Fruit fly (Drosophila melanogaster) whole organism, embryonic: Measurements from ENCODE around the gene CG45218.

Experiments used
- ATbp ChIP-seq: fragments of 200-800 bp; sonication (Bioruptor generic); optimal IDR thresholded peaks from 2 replicates; lab custom pipeline; 2017; ENCODE audit warnings: missing biosample characterization, mild to moderate bottlenecking, missing genetic modification characterization, missing genetic modification reagents
- Awh ChIP-seq: fragments of 200-800 bp; sonication (Bioruptor generic); IDR thresholded peaks from 2 replicates; pipeline ENCODE4, ENCODE4 v1.3.6; 2022; ENCODE audit warnings: missing biosample characterization, missing genetic modification characterization
- CG10147 ChIP-seq: fragments of 200-800 bp; sonication (Bioruptor generic); optimal IDR thresholded peaks from 2 replicates; lab custom pipeline; 2019; ENCODE audit warnings: missing biosample characterization, mild to moderate bottlenecking, missing genetic modification characterization, moderate library complexity
- CG10267 ChIP-seq: fragments of 200-800 bp; sonication (Bioruptor generic); optimal IDR thresholded peaks from 2 replicates; lab custom pipeline; 2018; ENCODE audit warnings: missing biosample characterization, mild to moderate bottlenecking, missing genetic modification characterization, moderate library complexity
- CG10321 ChIP-seq: fragments of 200-800 bp; sonication (Bioruptor generic); IDR thresholded peaks from 2 replicates; pipeline ENCODE4 v1.3.6; 2022; ENCODE audit warnings: missing biosample characterization, missing genetic modification characterization
- CG11085 ChIP-seq: fragments of 200-800 bp; sonication (Bioruptor generic); IDR thresholded peaks from 2 replicates; pipeline ENCODE4 v1.3.6; 2022; ENCODE audit warnings: missing biosample characterization, missing genetic modification characterization
- CG11093 ChIP-seq: fragments of 200-800 bp; sonication (Bioruptor generic); IDR thresholded peaks from 3 replicates; pipeline ENCODE4 v1.3.6; 2022; ENCODE audit warnings: missing biosample characterization, missing genetic modification characterization
- CG12391 ChIP-seq: fragments of 200-800 bp; sonication (Bioruptor generic); optimal IDR thresholded peaks from 3 replicates; lab custom pipeline; 2018; ENCODE audit warnings: missing biosample characterization, mild to moderate bottlenecking, missing genetic modification characterization, moderate library complexity
- CG14710 ChIP-seq: fragments of 200-800 bp; sonication (Bioruptor generic); optimal IDR thresholded peaks from 3 replicates; lab custom pipeline; 2019; ENCODE audit warnings: missing biosample characterization, mild to moderate bottlenecking, missing genetic modification characterization, moderate library complexity
- CG15073 ChIP-seq: fragments of 200-800 bp; sonication (Bioruptor generic); optimal IDR thresholded peaks from 2 replicates; lab custom pipeline; 2016; ENCODE audit warnings: missing biosample characterization, missing genetic modification characterization
- CG15269 ChIP-seq: fragments of 200-800 bp; sonication (Bioruptor generic); optimal IDR thresholded peaks from 2 replicates; lab custom pipeline; 2018; ENCODE audit warnings: missing biosample characterization, mild to moderate bottlenecking, missing genetic modification characterization, moderate library complexity
- CG17385 ChIP-seq: fragments of 200-800 bp; sonication (Bioruptor generic); optimal IDR thresholded peaks from 3 replicates; lab custom pipeline; 2018; ENCODE audit warnings: missing biosample characterization, mild to moderate bottlenecking, missing genetic modification characterization
- CG2129 ChIP-seq: fragments of 200-800 bp; sonication (Bioruptor generic); IDR thresholded peaks from 2 replicates; pipeline ENCODE4 v1.3.6; 2022; ENCODE audit warnings: missing biosample characterization, missing genetic modification characterization; ENCODE audit not compliant: partially characterized antibody
- CG30020 ChIP-seq: fragments of 200-800 bp; optimal IDR thresholded peaks from 2 replicates; lab custom pipeline; 2019; ENCODE audit warnings: missing biosample characterization, mild to moderate bottlenecking, missing genetic modification characterization, moderate library complexity
- CG30403 ChIP-seq: fragments of 200-800 bp; sonication (Bioruptor generic); optimal IDR thresholded peaks from 3 replicates; lab custom pipeline; 2016; ENCODE audit warnings: missing biosample characterization, missing genetic modification characterization
- CG31224 ChIP-seq: fragments of 200-800 bp; sonication (Bioruptor generic); IDR thresholded peaks from 2 replicates; pipeline ENCODE4 v1.3.6; 2022; ENCODE audit warnings: missing biosample characterization, missing genetic modification characterization
- CG3407 ChIP-seq: fragments of 200-800 bp; sonication (Bioruptor generic); optimal IDR thresholded peaks from 2 replicates; lab custom pipeline; 2018; ENCODE audit warnings: missing biosample characterization, mild to moderate bottlenecking, missing genetic modification characterization
- CG34422 ChIP-seq: fragments of 200-800 bp; sonication (Bioruptor generic); IDR thresholded peaks from 3 replicates; pipeline ENCODE4 v1.3.6; 2022; ENCODE audit warnings: missing biosample characterization, missing genetic modification characterization
- CG4328 ChIP-seq: fragments of 200-800 bp; sonication (Bioruptor generic); optimal IDR thresholded peaks from 3 replicates; lab custom pipeline; 2017; ENCODE audit warnings: missing biosample characterization, missing genetic modification reagents, missing genetic modification characterization
- CG5180 ChIP-seq: fragments of 200-800 bp; sonication (Bioruptor generic); optimal IDR thresholded peaks from 3 replicates; lab custom pipeline; 2017; ENCODE audit warnings: missing biosample characterization, missing genetic modification characterization, mild to moderate bottlenecking, moderate library complexity, missing genetic modification reagents
- CG6175 ChIP-seq: fragments of 200-800 bp; sonication (Bioruptor generic); IDR thresholded peaks from 3 replicates; pipeline ENCODE4 v1.3.6; 2022; ENCODE audit warnings: missing biosample characterization, missing genetic modification characterization
- CG6689 ChIP-seq: fragments of 200-800 bp; sonication (Bioruptor generic); IDR thresholded peaks from 2 replicates; pipeline ENCODE4 v1.3.6; 2022; ENCODE audit warnings: missing biosample characterization, missing genetic modification characterization
- CHES-1-like ChIP-seq: fragments of 200-800 bp; sonication (Bioruptor generic); optimal IDR thresholded peaks from 2 replicates; lab custom pipeline; 2016; ENCODE audit warnings: missing biosample characterization, missing genetic modification characterization
- GATAe ChIP-seq: fragments of 200-800 bp; sonication (Bioruptor generic); conservative IDR thresholded peaks from 2 replicates; pipeline ENCODE4 v1.3.6; 2022; ENCODE audit warnings: missing biosample characterization, missing genetic modification characterization
- HLHmδ ChIP-seq: fragments of 200-800 bp; sonication (Bioruptor generic); optimal IDR thresholded peaks from 2 replicates; lab custom pipeline; 2018; ENCODE audit warnings: missing biosample characterization, mild to moderate bottlenecking, missing genetic modification characterization, moderate library complexity
- Hmx ChIP-seq: fragments of 200-800 bp; sonication (Bioruptor generic); optimal IDR thresholded peaks from 2 replicates; lab custom pipeline; 2016; ENCODE audit warnings: missing biosample characterization, missing genetic modification characterization
- NK7.1 ChIP-seq: fragments of 200-800 bp; sonication (Bioruptor generic); optimal IDR thresholded peaks from 3 replicates; lab custom pipeline; 2016; ENCODE audit warnings: missing biosample characterization, missing genetic modification characterization
- Nf-YB ChIP-seq: fragments of 200-800 bp; sonication (Bioruptor generic); optimal IDR thresholded peaks from 3 replicates; lab custom pipeline; 2019; ENCODE audit warnings: missing biosample characterization, mild to moderate bottlenecking, missing genetic modification characterization, moderate library complexity
- NfI ChIP-seq: fragments of 200-800 bp; sonication (Bioruptor generic); optimal IDR thresholded peaks from 3 replicates; lab custom pipeline; 2018; ENCODE audit warnings: missing biosample characterization, mild to moderate bottlenecking, missing genetic modification characterization, moderate library complexity
- Ptx1 ChIP-seq: fragments of 200-800 bp; sonication (Bioruptor generic); IDR thresholded peaks from 2 replicates; pipeline ENCODE4 v1.3.6; 2022; ENCODE audit warnings: missing biosample characterization, missing genetic modification characterization
- Scr ChIP-seq: fragments of 200-800 bp; sonication (Bioruptor generic); IDR thresholded peaks from 2 replicates; pipeline ENCODE4 v1.3.6; 2022; ENCODE audit warnings: missing biosample characterization, missing genetic modification characterization; ENCODE audit not compliant: partially characterized antibody
- ara ChIP-seq: fragments of 200-800 bp; sonication (Bioruptor generic); IDR thresholded peaks from 2 replicates; pipeline ENCODE4 v1.3.6; 2022; ENCODE audit warnings: missing biosample characterization, missing genetic modification characterization
- br ChIP-seq: fragments of >200 bp; optimal IDR thresholded peaks from 2 replicates; lab custom pipeline; 2017
- chinmo ChIP-seq: fragments of 200-800 bp; sonication (Bioruptor generic); IDR thresholded peaks from 4 replicates; pipeline ENCODE4 v1.3.6; 2022; ENCODE audit warnings: missing biosample characterization, missing genetic modification characterization; ENCODE audit not compliant: partially characterized antibody
- dimm ChIP-seq: fragments of 200-800 bp; sonication (Bioruptor generic); IDR thresholded peaks from 2 replicates; pipeline ENCODE4 v1.3.6; 2022; ENCODE audit warnings: missing biosample characterization, missing genetic modification characterization
- esg ChIP-seq: fragments of 200-800 bp; sonication (Bioruptor generic); conservative IDR thresholded peaks from 2 replicates; pipeline ENCODE4 v1.3.6; 2022; ENCODE audit warnings: missing biosample characterization, missing genetic modification characterization
- eve ChIP-seq, 2 experiments: fragments of >200 bp; optimal IDR thresholded peaks; 2 replicates each; lab custom pipeline; 2017; ENCODE audit warnings: missing biosample characterization in 2 of 2, missing genetic modification characterization in 2 of 2
- grau ChIP-seq: fragments of 200-800 bp; optimal IDR thresholded peaks from 3 replicates; lab custom pipeline; 2019; ENCODE audit warnings: missing biosample characterization, mild to moderate bottlenecking, missing genetic modification characterization, moderate library complexity
- ham ChIP-seq: fragments of 200-800 bp; sonication (Bioruptor generic); IDR thresholded peaks from 2 replicates; pipeline ENCODE4 v1.3.6; 2022; ENCODE audit warnings: missing biosample characterization, missing genetic modification characterization
- hth ChIP-seq: fragments of >200 bp; optimal IDR thresholded peaks from 2 replicates; lab custom pipeline; 2017; ENCODE audit warnings: inconsistent platforms
- klu ChIP-seq: fragments of 200-800 bp; sonication (Bioruptor generic); IDR thresholded peaks from 2 replicates; pipeline ENCODE4 v1.3.6; 2022; ENCODE audit warnings: missing biosample characterization, missing genetic modification characterization
- nerfin-2 ChIP-seq: fragments of 200-800 bp; sonication (Bioruptor generic); IDR thresholded peaks from 2 replicates; pipeline ENCODE4 v1.3.6; 2022; ENCODE audit warnings: missing biosample characterization, missing genetic modification characterization; ENCODE audit not compliant: partially characterized antibody
- nmo ChIP-seq: fragments of 200-800 bp; sonication (Bioruptor generic); optimal IDR thresholded peaks from 2 replicates; lab custom pipeline; 2018; ENCODE audit warnings: missing biosample characterization, mild to moderate bottlenecking, missing genetic modification characterization, moderate library complexity
- pita ChIP-seq: fragments of 200-800 bp; sonication (Bioruptor generic); optimal IDR thresholded peaks from 2 replicates; lab custom pipeline; 2017; ENCODE audit warnings: missing biosample characterization, mild to moderate bottlenecking, missing genetic modification characterization
- scrt ChIP-seq: fragments of 200-800 bp; sonication (Bioruptor generic); optimal IDR thresholded peaks from 2 replicates; lab custom pipeline; 2018; ENCODE audit warnings: missing biosample characterization, mild to moderate bottlenecking, missing genetic modification characterization, moderate library complexity
- sob ChIP-seq: fragments of 200-800 bp; sonication (Bioruptor generic); IDR thresholded peaks from 2 replicates; pipeline ENCODE4 v1.3.6; 2022; ENCODE audit warnings: missing biosample characterization, missing genetic modification characterization
- stwl ChIP-seq: fragments of 200-800 bp; sonication (Bioruptor generic); optimal IDR thresholded peaks from 3 replicates; lab custom pipeline; 2018; ENCODE audit warnings: missing biosample characterization, mild to moderate bottlenecking, missing genetic modification characterization, moderate library complexity
- tup ChIP-seq: fragments of 200-800 bp; sonication (Bioruptor generic); optimal IDR thresholded peaks from 2 replicates; lab custom pipeline; 2016; ENCODE audit warnings: missing biosample characterization, mild to moderate bottlenecking, missing genetic modification characterization, moderate library complexity
- zen ChIP-seq: fragments of 200-800 bp; sonication (Bioruptor generic); optimal IDR thresholded peaks from 3 replicates; lab custom pipeline; 2018; ENCODE audit warnings: missing biosample characterization, mild to moderate bottlenecking, missing genetic modification characterization, moderate library complexity

Gene CG45218

dm6 chr3R:15280619-15281334 is 9.8 kb downstream of the CG45218 start (continued):
- TF ChIP-seq CG12391 (tag; lab: Kevin White, UChicago): peak; percentile 80
- TF ChIP-seq Ptx1 (GFP tag; lab: Robert Waterston, UW): peak; percentile 43; the same call in 1 of the 2 replicates
- TF ChIP-seq Hmx (GFP tag; lab: Kevin White, UChicago): no peak
- TF ChIP-seq CG6175 (GFP tag; lab: Robert Waterston, UW): no peak
- peak; percentile 41; the same call in 1 of the 2 replicates for TF ChIP-seq CG6689 (GFP tag; lab: Robert Waterston, UW)
- TF ChIP-seq Awh (GFP tag; lab: Robert Waterston, UW): no peak
- TF ChIP-seq CG10147 (GFP tag; lab: Kevin White, UChicago): peak; percentile 63
- peak; percentile 76 for TF ChIP-seq CG10267 (tag; lab: Kevin White, UChicago)
- no peak for TF ChIP-seq eve (GFP tag; optimal IDR thresholded peaks at IDR 0.05; lab: Kevin White, UChicago)
- TF ChIP-seq CG11085 (GFP tag; lab: Robert Waterston, UW): no peak
- TF ChIP-seq CG17385: peak; percentile 51
- peak; percentile 12 for TF ChIP-seq stwl (tag; lab: Kevin White, UChicago)
- no peak for TF ChIP-seq tup (GFP tag; lab: Kevin White, UChicago)
- peak; percentile 45 for TF ChIP-seq CG30020 (tag; lab: Kevin White, UChicago)
- TF ChIP-seq NK7.1 (GFP tag; lab: Kevin White, UChicago): no peak
- 0 out of 2 replicates have a peak, but pooled peaks have one; percentile 4 for TF ChIP-seq CG31224 (GFP tag; lab: Robert Waterston, UW)
- peak; percentile 55; the same call in 1 of the 2 replicates for TF ChIP-seq ara (GFP tag; lab: Robert Waterston, UW)
- TF ChIP-seq CG34422: 0 out of 3 replicates have a peak, but pooled peaks have one; percentile 23
- TF ChIP-seq nmo (GFP tag; lab: Kevin White, UChicago): peak; percentile 90
- TF ChIP-seq ham: no peak
- peak; percentile 31 for TF ChIP-seq CG15073 (GFP tag; lab: Kevin White, UChicago)
- TF ChIP-seq sob (GFP tag; lab: Robert Waterston, UW): 0 out of 2 replicates have a peak, but pooled peaks have one; percentile 34
- no peak for TF ChIP-seq CHES-1-like
- peak; percentile 56 for TF ChIP-seq CG5180 (GFP tag; lab: Kevin White, UChicago)
- peak; percentile 59 for TF ChIP-seq CG4328
- TF ChIP-seq br (lab: Kevin White, UChicago): no peak
- no peak for TF ChIP-seq pita
- TF ChIP-seq NfI (GFP tag; lab: Kevin White, UChicago): peak; percentile 65
- TF ChIP-seq ATbp (GFP tag; lab: Kevin White, UChicago): peak; percentile 54
- peak; percentile 67 for TF ChIP-seq zen (tag; lab: Kevin White, UChicago)
- no peak for TF ChIP-seq esg (GFP tag; lab: Robert Waterston, UW)
- TF ChIP-seq CG14710 (tag; lab: Kevin White, UChicago): peak; percentile 83
- peak; percentile 49 for TF ChIP-seq Nf-YB
- TF ChIP-seq HLHmδ (GFP tag; lab: Kevin White, UChicago): no peak
- TF ChIP-seq CG3407 (GFP tag; lab: Kevin White, UChicago): peak; percentile 57
- TF ChIP-seq klu (GFP tag; lab: Robert Waterston, UW): no peak
- TF ChIP-seq grau (tag; lab: Kevin White, UChicago): peak; percentile 80
- TF ChIP-seq Scr (GFP tag; lab: Robert Waterston, UW): no peak
- no peak for TF ChIP-seq dimm (GFP tag; lab: Robert Waterston, UW)
- TF ChIP-seq CG11093: no peak
- TF ChIP-seq CG15269 (tag; lab: Kevin White, UChicago): peak; percentile 69
- TF ChIP-seq CG2129 (GFP tag; lab: Robert Waterston, UW): no peak
- no peak for TF ChIP-seq nerfin-2 (GFP tag; lab: Robert Waterston, UW)
- peak; percentile 47 for TF ChIP-seq scrt (GFP tag; lab: Kevin White, UChicago)
- no peak for TF ChIP-seq hth (lab: Kevin White, UChicago)
- TF ChIP-seq CG30403 (GFP tag; lab: Kevin White, UChicago): peak; percentile 83
- no peak for TF ChIP-seq chinmo (GFP tag; lab: Robert Waterston, UW)
- no peak for TF ChIP-seq GATAe (GFP tag; lab: Robert Waterston, UW)
- 0 out of 2 replicates have a peak, but pooled peaks have one; percentile 6 for TF ChIP-seq CG10321 (GFP tag; lab: Robert Waterston, UW)
